Worm (Caenorhabditis elegans): ENCODE data around the gene Y47D7A.17.
A peak's percentile ranks its signal among the peaks of the same experiment; 100 is the strongest.

The Y47D7A.17 gene

ce11 chrV:4432783-4433237 lies 21.2 kb upstream of the Y47D7A.17 start, which contains the start of gene Y47D7A.15 (continued):
- TF ChIP-seq ztf-25 (GFP tag; IDR thresholded peaks at IDR 0.05): 0 out of 2 replicates have a peak, but pooled peaks have one; percentile 49
- no peak for TF ChIP-seq D2030.7 (GFP tag; IDR thresholded peaks at IDR 0.05)
- TF ChIP-seq hsf-1 (GFP tag; IDR thresholded peaks at IDR 0.05): no peak

ce11 chrV:4432196-4432595 lies 20.6 kb upstream of the Y47D7A.17 start:
- peak; percentile 55 for TF ChIP-seq zfh-2 (GFP tag; conservative IDR thresholded peaks at IDR 0.05)
- TF ChIP-seq egrh-3 (GFP tag; IDR thresholded peaks at IDR 0.05): peak; percentile 93

- TF ChIP-seq ztf-28 (GFP tag; IDR thresholded peaks at IDR 0.05): no peak
- no peak for TF ChIP-seq somi-1 (GFP tag; optimal IDR thresholded peaks at IDR 0.05)
Observed at ce11 chrV:4429576-4429975, 18.0 kb upstream of the Y47D7A.17 start, which contains the start of gene Y47D7A.12. Gene Y47D7A.12 (minus strand): TSS chrV:4429676.

ce11 chrV:4428202-4428601 lies 16.6 kb upstream of the Y47D7A.17 start, which contains the start of gene Y47D7A.11:
Gene Y47D7A.11 (minus strand): TSS chrV:4428302.
- TF ChIP-seq ztf-26 (tag; optimal IDR thresholded peaks at IDR 0.05) (no peak), ztf-6 (GFP tag; IDR thresholded peaks at IDR 0.05) (no peak), B0261.1 (tag; optimal IDR thresholded peaks at IDR 0.05) (no peak), lir-1 (GFP tag; conservative IDR thresholded peaks at IDR 0.05) (no peak), C17E4.6 (GFP tag; IDR thresholded peaks at IDR 0.05) (no peak), ccch-3 (GFP tag; optimal IDR thresholded peaks at IDR 0.05) (no peak), K11D2.4 (GFP tag; IDR thresholded peaks at IDR 0.05) (no peak)

- no peak for TF ChIP-seq Y56A3A.18 (GFP tag; IDR thresholded peaks at IDR 0.05)
- TF ChIP-seq hrde-1 (tag; optimal IDR thresholded peaks at IDR 0.05; ENCODE audit: borderline replicate concordance): no peak
- TF ChIP-seq unc-130 (GFP tag; optimal IDR thresholded peaks at IDR 0.05): no peak
- no peak for TF ChIP-seq let-526 (GFP tag; IDR thresholded peaks at IDR 0.05)
- no peak for TF ChIP-seq sdz-38 (tag; optimal IDR thresholded peaks at IDR 0.05)
- TF ChIP-seq F52B5.7 (tag; optimal IDR thresholded peaks at IDR 0.05): no peak
- TF ChIP-seq tbx-9 (tag; optimal IDR thresholded peaks at IDR 0.05; ENCODE audit: borderline replicate concordance): no peak
- no peak for TF ChIP-seq rpc-1 (optimal IDR thresholded peaks at IDR 0.05)
- no peak for TF ChIP-seq rpc-1 (tag; optimal IDR thresholded peaks at IDR 0.05)
Observed at ce11 chrV:4423860-4424401, 12.3 kb upstream of the Y47D7A.17 start, which contains the start of the genes Y47D7A.9 and Y47D7A.19. Gene Y47D7A.9 (minus strand): TSS chrV:4423960. Gene Y47D7A.19 (plus strand): TSS chrV:4424351.

- TF ChIP-seq die-1 (tag; optimal IDR thresholded peaks at IDR 0.05) (no peak), zfh-2 (GFP tag; conservative IDR thresholded peaks at IDR 0.05) (peak; percentile 70), aptf-3 (GFP tag; IDR thresholded peaks at IDR 0.05) (no peak), gei-17 (GFP tag; optimal IDR thresholded peaks at IDR 0.05) (no peak), F39B2.1 (GFP tag; IDR thresholded peaks at IDR 0.05) (no peak), mcd-1 (GFP tag; IDR thresholded peaks at IDR 0.05) (no peak), lin-26 (GFP tag; IDR thresholded peaks at IDR 0.05) (peak; percentile 35; the same call in 1 of the 2 replicates), madf-3 (GFP tag; IDR thresholded peaks at IDR 0.05) (no peak), B0336.3 (GFP tag; IDR thresholded peaks at IDR 0.05) (no peak)
Observed at ce11 chrV:4423087-4423486, 11.5 kb upstream of the Y47D7A.17 start.

Data from whole organism, young adult.